Worm (Caenorhabditis elegans) whole organism, young adult: ENCODE data around the gene F43C1.5.

ENCODE experiments used
- B0336.3 ChIP-seq: fragments of 200-800 bp; sonication (Bioruptor generic); IDR thresholded peaks from 2 replicates; pipeline ENCODE4 v1.3.6; 2022; ENCODE audit warnings: missing genetic modification characterization, missing compliant biosample characterization
- C06A6.2 ChIP-seq: fragments of 200-800 bp; sonication (Bioruptor generic); conservative IDR thresholded peaks from 2 replicates; pipeline ENCODE4 v1.3.6; 2022; ENCODE audit warnings: missing genetic modification characterization, missing compliant biosample characterization
- C17E4.6 ChIP-seq: fragments of 200-800 bp; sonication (Bioruptor generic); IDR thresholded peaks from 2 replicates; pipeline ENCODE4 v1.3.6; 2022; ENCODE audit warnings: missing genetic modification reagents, missing genetic modification characterization, missing compliant biosample characterization
- D2030.7 ChIP-seq: fragments of 200-800 bp; sonication (Bioruptor generic); IDR thresholded peaks from 2 replicates; pipeline ENCODE4 v1.3.6; 2022; ENCODE audit warnings: missing genetic modification reagents, missing genetic modification characterization, missing compliant biosample characterization
- F22D6.2 ChIP-seq: sonication (generic microtip); optimal IDR thresholded peaks from 2 replicates; lab custom pipeline; 2016; ENCODE audit warnings: mild to moderate bottlenecking, missing genetic modification characterization, missing compliant biosample characterization
- F23B12.7 ChIP-seq: sonication (generic microtip); optimal IDR thresholded peaks from 2 replicates; lab custom pipeline; 2017; ENCODE audit warnings: missing genetic modification characterization, mild to moderate bottlenecking, missing compliant biosample characterization, antibody characterized with exemption, moderate library complexity; ENCODE audit not compliant: insufficient read depth
- F33H1.4 ChIP-seq: fragments of 200-800 bp; sonication (Bioruptor generic); IDR thresholded peaks from 2 replicates; pipeline ENCODE4 v1.3.6; 2022; ENCODE audit warnings: missing genetic modification reagents, missing genetic modification characterization, missing compliant biosample characterization
- F37B4.10 ChIP-seq: fragments of 200-800 bp; sonication (Bioruptor generic); IDR thresholded peaks from 2 replicates; pipeline ENCODE4 v1.3.6; 2022; ENCODE audit warnings: missing genetic modification characterization, missing compliant biosample characterization
- F49E8.2 ChIP-seq: sonication (generic microtip); optimal IDR thresholded peaks from 3 replicates; lab custom pipeline; 2017; ENCODE audit warnings: missing genetic modification characterization, mild to moderate bottlenecking, missing compliant biosample characterization, antibody characterized with exemption, moderate library complexity; ENCODE audit not compliant: insufficient read depth
- F52B5.7 ChIP-seq: sonication (generic microtip); optimal IDR thresholded peaks from 2 replicates; lab custom pipeline; 2016; ENCODE audit warnings: mild to moderate bottlenecking, missing genetic modification characterization, missing compliant biosample characterization
- Y53F4B.3 ChIP-seq: fragments of 200-800 bp; sonication (Bioruptor generic); IDR thresholded peaks from 2 replicates; pipeline ENCODE4 v1.3.6; 2022; ENCODE audit warnings: missing genetic modification reagents, missing genetic modification characterization, missing compliant biosample characterization
- Y53G8AR.9 ChIP-seq: fragments of 200-800 bp; sonication (Bioruptor generic); conservative IDR thresholded peaks from 2 replicates; pipeline ENCODE4 v1.3.6; 2022; ENCODE audit warnings: missing genetic modification reagents, missing genetic modification characterization, missing compliant biosample characterization
- Y79H2A.3 ChIP-seq: fragments of 200-800 bp; sonication (Bioruptor generic); conservative IDR thresholded peaks from 2 replicates; pipeline ENCODE4 v1.3.6; 2022; ENCODE audit warnings: missing genetic modification reagents, missing genetic modification characterization, missing compliant biosample characterization
- aptf-2 ChIP-seq: fragments of 200-800 bp; sonication (Bioruptor generic); conservative IDR thresholded peaks from 2 replicates; pipeline ENCODE4 v1.3.6; 2022; ENCODE audit warnings: missing genetic modification reagents, missing genetic modification characterization, missing compliant biosample characterization
- attf-3 ChIP-seq: fragments of 200-800 bp; sonication (Bioruptor generic); conservative IDR thresholded peaks from 2 replicates; pipeline ENCODE4 v1.3.6; 2022; ENCODE audit warnings: missing genetic modification reagents, missing genetic modification characterization, missing compliant biosample characterization
- attf-5 ChIP-seq: fragments of 200-800 bp; sonication (Bioruptor generic); optimal IDR thresholded peaks from 2 replicates; lab custom pipeline; 2018; ENCODE audit warnings: mild to moderate bottlenecking, missing genetic modification characterization, missing compliant biosample characterization
- cebp-1 ChIP-seq, 2 experiments: fragments of 200-800 bp in 1 of 2; sonication (Bioruptor generic) in 1 of 2; sonication (generic microtip) in 1 of 2; IDR thresholded peaks in 1 of 2; optimal IDR thresholded peaks in 1 of 2; 2 replicates each; pipeline versions ENCODE4 v1.3.6 to Lab custom; 2017 to 2022; ENCODE audit warnings: missing compliant biosample characterization in 2 of 2, missing genetic modification characterization in 2 of 2, mild to moderate bottlenecking in 1 of 2, missing genetic modification reagents in 1 of 2, moderate library complexity in 1 of 2
- ceh-91 ChIP-seq: fragments of 200-800 bp; sonication (Bioruptor generic); IDR thresholded peaks from 2 replicates; pipeline ENCODE4 v1.3.6; 2022; ENCODE audit warnings: missing genetic modification reagents, missing genetic modification characterization, missing compliant biosample characterization
- dox-1 ChIP-seq: fragments of 200-800 bp; sonication (Bioruptor generic); IDR thresholded peaks from 2 replicates; pipeline ENCODE4 v1.3.6; 2022; ENCODE audit warnings: missing genetic modification reagents, missing genetic modification characterization, missing compliant biosample characterization
- dpl-1 ChIP-seq: fragments of 150-350 bp; optimal IDR thresholded peaks from 2 replicates; lab custom pipeline; 2014; ENCODE audit warnings: missing biosample characterization, missing genetic modification reagents, missing genetic modification characterization
- him-1 ChIP-seq: sonication (generic microtip); optimal IDR thresholded peaks from 2 replicates; lab custom pipeline; 2016; ENCODE audit warnings: missing genotype, missing genetic modification reagents, missing genetic modification characterization, missing compliant biosample characterization
- hlh-26 ChIP-seq: fragments of 200-800 bp; sonication (Bioruptor generic); conservative IDR thresholded peaks from 2 replicates; pipeline ENCODE4 v1.3.6; 2022; ENCODE audit warnings: missing genetic modification reagents, missing genetic modification characterization, missing compliant biosample characterization
- hmg-1.2 ChIP-seq: fragments of 200-800 bp; sonication (Bioruptor generic); IDR thresholded peaks from 2 replicates; pipeline ENCODE4 v1.3.6; 2022; ENCODE audit warnings: missing genetic modification reagents, missing genetic modification characterization, missing compliant biosample characterization
- hmg-20 ChIP-seq: fragments of 200-800 bp; sonication (Bioruptor generic); IDR thresholded peaks from 2 replicates; pipeline ENCODE4 v1.3.6; 2022; ENCODE audit warnings: missing genetic modification reagents, missing genetic modification characterization, missing compliant biosample characterization
- lin-26 ChIP-seq: fragments of 200-800 bp; sonication (Bioruptor generic); IDR thresholded peaks from 2 replicates; pipeline ENCODE4 v1.3.6; 2022; ENCODE audit warnings: missing genetic modification reagents, missing genetic modification characterization, missing compliant biosample characterization
- lin-40 ChIP-seq: sonication (generic microtip); optimal IDR thresholded peaks from 2 replicates; lab custom pipeline; 2016; ENCODE audit warnings: missing genetic modification characterization, mild to moderate bottlenecking, missing compliant biosample characterization, missing genotype, missing genetic modification reagents
- lsl-1 ChIP-seq: fragments of 200-800 bp; sonication (Bioruptor generic); optimal IDR thresholded peaks from 2 replicates; lab custom pipeline; 2018; ENCODE audit warnings: mild to moderate bottlenecking, missing genetic modification characterization, moderate library complexity, missing compliant biosample characterization
- madf-10 ChIP-seq: sonication (generic microtip); optimal IDR thresholded peaks from 2 replicates; lab custom pipeline; 2016; ENCODE audit warnings: mild to moderate bottlenecking, missing genetic modification characterization, missing compliant biosample characterization
- madf-8 ChIP-seq: fragments of 200-800 bp; sonication (Bioruptor generic); conservative IDR thresholded peaks from 2 replicates; pipeline ENCODE4 v1.3.6; 2022; ENCODE audit warnings: missing genetic modification reagents, missing genetic modification characterization, missing compliant biosample characterization
- mel-28 ChIP-seq: sonication (generic microtip); optimal IDR thresholded peaks from 2 replicates; lab custom pipeline; 2016; ENCODE audit warnings: borderline replicate concordance, mild to moderate bottlenecking, missing genetic modification characterization, missing compliant biosample characterization
- nfya-2 ChIP-seq: fragments of 200-800 bp; sonication (Bioruptor generic); IDR thresholded peaks from 2 replicates; pipeline ENCODE4 v1.3.6; 2022; ENCODE audit warnings: missing genetic modification reagents, missing genetic modification characterization, missing compliant biosample characterization
- nhr-27 ChIP-seq: fragments of 200-800 bp; sonication (Bioruptor generic); optimal IDR thresholded peaks from 2 replicates; lab custom pipeline; 2018; ENCODE audit warnings: mild to moderate bottlenecking, missing genetic modification characterization, moderate library complexity, missing compliant biosample characterization
- nhr-80 ChIP-seq: sonication (generic microtip); optimal IDR thresholded peaks from 2 replicates; lab custom pipeline; 2016; ENCODE audit warnings: missing genetic modification characterization, missing compliant biosample characterization
- rcor-1 ChIP-seq: fragments of 200-800 bp; sonication (Bioruptor generic); IDR thresholded peaks from 2 replicates; pipeline ENCODE4 v1.3.6; 2022; ENCODE audit warnings: missing genetic modification reagents, missing genetic modification characterization, missing compliant biosample characterization
- repo-1 ChIP-seq: sonication (generic microtip); optimal IDR thresholded peaks from 2 replicates; lab custom pipeline; 2017; ENCODE audit warnings: mild to moderate bottlenecking, missing genetic modification characterization, missing compliant biosample characterization
- rpc-1 ChIP-seq, 2 experiments: fragments of 150-350 bp in 1 of 2; sonication (generic microtip) in 1 of 2; optimal IDR thresholded peaks; 2 replicates each; lab custom pipeline; 2014 to 2018; ENCODE audit warnings: missing biosample characterization in 1 of 2, missing genetic modification characterization in 1 of 2, missing genetic modification reagents in 1 of 2, missing genotype in 1 of 2
- sea-2 ChIP-seq: fragments of 200-800 bp; sonication (Bioruptor generic); IDR thresholded peaks from 2 replicates; pipeline ENCODE4 v1.3.6; 2022; ENCODE audit warnings: missing genetic modification characterization, missing compliant biosample characterization
- snpc-3.4 ChIP-seq: sonication (generic microtip); optimal IDR thresholded peaks from 2 replicates; lab custom pipeline; 2017; ENCODE audit warnings: missing genetic modification characterization, mild to moderate bottlenecking, missing compliant biosample characterization, antibody characterized with exemption, moderate library complexity, missing genotype, missing genetic modification reagents
- snpc-4 ChIP-seq, 5 experiments: fragments of 150-350 bp in 1 of 5; sonication (generic microtip) in 4 of 5; optimal IDR thresholded peaks; 2 replicates each; lab custom pipeline; 2014 to 2018; ENCODE audit warnings: missing genetic modification characterization in 5 of 5, missing biosample characterization in 3 of 5, antibody characterized with exemption in 2 of 5, mild to moderate bottlenecking in 2 of 5, missing compliant biosample characterization in 2 of 5, missing genotype in 2 of 5, moderate library complexity in 2 of 5, missing genetic modification reagents in 1 of 5
- tlf-1 ChIP-seq: fragments of 200-800 bp; sonication (Bioruptor generic); optimal IDR thresholded peaks from 2 replicates; lab custom pipeline; 2018; ENCODE audit warnings: mild to moderate bottlenecking, missing genetic modification characterization, missing compliant biosample characterization
- unc-62 ChIP-seq: fragments of 150-350 bp; optimal IDR thresholded peaks from 2 replicates; lab custom pipeline; 2014; ENCODE audit warnings: missing biosample characterization, missing genetic modification reagents, missing genetic modification characterization
- ztf-18 ChIP-seq: sonication (generic microtip); optimal IDR thresholded peaks from 2 replicates; lab custom pipeline; 2016; ENCODE audit warnings: missing genotype, mild to moderate bottlenecking, missing genetic modification characterization, missing compliant biosample characterization
- ztf-3 ChIP-seq: fragments of 200-800 bp; sonication (Bioruptor generic); optimal IDR thresholded peaks from 2 replicates; lab custom pipeline; 2018; ENCODE audit warnings: mild to moderate bottlenecking, missing genetic modification characterization, missing compliant biosample characterization

Gene F43C1.5

DNA sequence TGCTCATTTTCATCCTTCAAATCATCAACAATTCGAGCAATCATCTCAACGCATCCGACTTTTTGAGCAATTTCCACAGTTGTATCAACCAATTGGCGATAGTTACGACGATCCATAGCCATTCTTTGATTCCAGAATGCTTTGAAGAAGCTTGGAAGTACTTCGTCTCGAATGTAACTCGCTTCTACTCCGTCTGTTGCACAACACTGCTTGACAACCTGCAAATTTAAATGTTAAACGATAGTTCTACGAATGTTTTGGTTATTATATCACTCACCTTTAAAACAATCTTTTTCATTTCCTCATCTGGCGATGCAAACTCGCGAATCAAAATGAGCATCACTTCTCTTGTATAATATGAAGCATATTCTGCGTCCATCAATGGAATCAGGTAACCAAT, 37.0 kb downstream of the F43C1.5 start:
- no peak for TF ChIP-seq nfya-2 (GFP tag; lab: Robert Waterston, UW)
- TF ChIP-seq him-1 (tag; lab: Kevin White, UChicago), result no peak
- no peak for TF ChIP-seq F37B4.10 (GFP tag; lab: Robert Waterston, UW)
- no peak for TF ChIP-seq Y53G8AR.9 (GFP tag; lab: Robert Waterston, UW)
- TF ChIP-seq nhr-80, result no peak
- TF ChIP-seq F52B5.7 (tag; lab: Kevin White, UChicago), result no peak
- no peak for TF ChIP-seq unc-62
- TF ChIP-seq F33H1.4 (GFP tag; lab: Robert Waterston, UW), result no peak
- no peak for TF ChIP-seq F49E8.2 (tag; lab: Kevin White, UChicago)
- no peak for TF ChIP-seq ztf-3 (GFP tag; lab: Kevin White, UChicago)
- no peak for TF ChIP-seq C17E4.6
- TF ChIP-seq D2030.7 (GFP tag; lab: Robert Waterston, UW), result no peak
- no peak for TF ChIP-seq cebp-1 (GFP tag; IDR thresholded peaks at IDR 0.05; lab: Robert Waterston, UW)
- no peak for TF ChIP-seq cebp-1 (tag; optimal IDR thresholded peaks at IDR 0.05; lab: Kevin White, UChicago)
- no peak for TF ChIP-seq madf-8 (GFP tag; lab: Robert Waterston, UW)
- no peak for TF ChIP-seq lin-26 (GFP tag; lab: Robert Waterston, UW)
- TF ChIP-seq, all 124 proteins: peak for 0

- TF ChIP-seq nhr-27 (tag; lab: Kevin White, UChicago) (no peak), attf-3 (no peak), tlf-1 (no peak), sea-2 (GFP tag; lab: Robert Waterston, UW) (no peak), ztf-18 (tag; lab: Kevin White, UChicago) (peak; percentile 94), mel-28 (no peak), dox-1 (peak; percentile 74), rcor-1 (peak; percentile 40; the same call in 1 of the 2 replicates), C06A6.2 (0 out of 2 replicates have a peak, but pooled peaks have one; percentile 29), dpl-1 (GFP tag; lab: Kevin White, UChicago) (peak; percentile 44), B0336.3 (GFP tag; lab: Robert Waterston, UW) (peak; percentile 41; the same call in 1 of the 2 replicates), repo-1 (tag; lab: Kevin White, UChicago) (peak; percentile 15), D2030.7 (GFP tag; lab: Robert Waterston, UW) (0 out of 2 replicates have a peak, but pooled peaks have one; percentile 12), Y53F4B.3 (GFP tag; lab: Robert Waterston, UW) (no peak), lin-40 (tag; lab: Kevin White, UChicago) (peak; percentile 64), rpc-1 (optimal IDR thresholded peaks at IDR 0.05; lab: Kevin White, UChicago) (no peak), rpc-1 (tag; optimal IDR thresholded peaks at IDR 0.05; lab: Kevin White, UChicago) (no peak), F22D6.2 (tag; lab: Kevin White, UChicago) (no peak), Y53G8AR.9 (GFP tag; lab: Robert Waterston, UW) (no peak), madf-10 (no peak), attf-5 (GFP tag; lab: Kevin White, UChicago) (peak; percentile 36), Y79H2A.3 (GFP tag; lab: Robert Waterston, UW) (no peak), snpc-4 (GFP tag; optimal IDR thresholded peaks at IDR 0.05; lab: Kevin White, UChicago) (peak; percentile 14), snpc-4 (tag; optimal IDR thresholded peaks at IDR 0.05; lab: Kevin White, UChicago) (peak in 3 of 4 experiments; percentile 24 to 40 (median 37)), F23B12.7 (tag; lab: Kevin White, UChicago) (peak; percentile 27), hmg-1.2 (GFP tag; lab: Robert Waterston, UW) (0 out of 2 replicates have a peak, but pooled peaks have one; percentile 13), cebp-1 (GFP tag; IDR thresholded peaks at IDR 0.05; lab: Robert Waterston, UW) (no peak), cebp-1 (tag; optimal IDR thresholded peaks at IDR 0.05; lab: Kevin White, UChicago) (peak; percentile 61), snpc-3.4 (tag; lab: Kevin White, UChicago) (no peak), lsl-1 (GFP tag; lab: Kevin White, UChicago) (peak; percentile 31), aptf-2 (GFP tag; lab: Robert Waterston, UW) (no peak), hlh-26 (GFP tag; lab: Robert Waterston, UW) (no peak), hmg-20 (GFP tag; lab: Robert Waterston, UW) (no peak), ceh-91 (GFP tag; lab: Robert Waterston, UW) (no peak)
These were observed 40.4 kb downstream of the F43C1.5 start, which contains the start of the genes sftb-1 and R10E4.1 for ce11 chrIII:4269220-4269935. sftb-1 (minus strand) TSS chrIII:4269270. R10E4.1 (plus strand) TSS chrIII:4269743.
